Worm (Caenorhabditis elegans): Measurements from ENCODE around the gene drp-1.

Gene drp-1

DNA sequence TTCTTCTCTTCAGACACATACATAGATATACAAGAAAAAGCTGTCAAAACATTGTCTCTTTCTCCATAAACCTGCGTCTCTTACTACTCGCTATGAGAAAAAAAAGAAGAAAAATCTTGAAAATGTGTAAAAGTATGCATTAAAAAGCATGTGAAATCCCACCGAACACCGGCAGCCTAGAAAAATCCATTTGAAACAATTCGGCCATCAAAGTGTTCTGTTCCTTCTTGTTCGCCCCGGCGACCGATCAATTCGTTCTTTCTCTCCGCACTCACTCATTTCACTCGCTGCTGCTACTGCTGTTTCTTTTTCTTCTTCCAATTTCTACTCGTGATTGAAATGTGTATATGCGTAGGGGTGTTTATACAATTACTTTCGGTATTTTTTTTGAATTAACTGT, 10.6 kb downstream of the drp-1 start (continued):
- TF ChIP-seq lsy-2 (tag; optimal IDR thresholded peaks at IDR 0.05) (peak in 1 of 2 experiments; percentile 71), ces-1 (GFP tag; optimal IDR thresholded peaks at IDR 0.05) (no peak), ztf-11 (tag; optimal IDR thresholded peaks at IDR 0.05) (no peak), mep-1 (tag; optimal IDR thresholded peaks at IDR 0.05) (peak; percentile 47), zfp-3 (GFP tag; conservative IDR thresholded peaks at IDR 0.05) (no peak), nhr-11 (tag; optimal IDR thresholded peaks at IDR 0.05) (peak; percentile 16), hlh-30 (tag; optimal IDR thresholded peaks at IDR 0.05; ENCODE audit: insufficient read depth) (peak; percentile 78), hmg-1.1 (GFP tag; IDR thresholded peaks at IDR 0.05) (peak; percentile 33; the same call in 1 of the 2 replicates), zag-1 (tag; optimal IDR thresholded peaks at IDR 0.05) (no peak), dve-1 (tag; optimal IDR thresholded peaks at IDR 0.05; ENCODE audit: insufficient read depth) (peak; percentile 65), unc-130 (GFP tag; optimal IDR thresholded peaks at IDR 0.05) (no peak), vab-7 (GFP tag; IDR thresholded peaks at IDR 0.05) (no peak), rbr-2 (tag; optimal IDR thresholded peaks at IDR 0.05) (peak; percentile 50), tra-1 (GFP tag; IDR thresholded peaks at IDR 0.05) (peak; percentile 45; the same call in 1 of the 2 replicates), mdl-1 (tag; optimal IDR thresholded peaks at IDR 0.05) (peak in 1 of 2 experiments; percentile 85), dmd-6 (GFP tag; IDR thresholded peaks at IDR 0.05) (peak; percentile 41; the same call in 1 of the 2 replicates), ceh-20 (GFP tag; IDR thresholded peaks at IDR 0.05) (0 out of 2 replicates have a peak, but pooled peaks have one; percentile 9), nhr-102 (tag; optimal IDR thresholded peaks at IDR 0.05) (no peak), sdz-12 (GFP tag; optimal IDR thresholded peaks at IDR 0.05) (no peak), mes-2 (tag; optimal IDR thresholded peaks at IDR 0.05; ENCODE audit: poor library complexity, severe bottlenecking) (peak; percentile 90), F26F4.8 (GFP tag; conservative IDR thresholded peaks at IDR 0.05) (no peak), aha-1 (tag) (peak; percentile 81), dmd-9 (GFP tag; IDR thresholded peaks at IDR 0.05) (no peak), egl-43 (GFP tag; IDR thresholded peaks at IDR 0.05) (no peak), nhr-77 (tag; optimal IDR thresholded peaks at IDR 0.05) (peak; percentile 50), cey-2 (tag; optimal IDR thresholded peaks at IDR 0.05; ENCODE audit: borderline replicate concordance, insufficient read depth) (peak; percentile 26), fkh-10 (GFP tag; optimal IDR thresholded peaks at IDR 0.05) (peak; percentile 49), tag-97 (GFP tag; IDR thresholded peaks at IDR 0.05) (no peak)

ce11 chrIV:5550676-5551184, 12.4 kb downstream of the drp-1 start, which contains the start of gene ari-2:
Gene ari-2, plus strand, starts transcription at chrIV:5551134.
- TF ChIP-seq hlh-11 (tag; optimal IDR thresholded peaks at IDR 0.05) (peak; percentile 7), lin-38 (GFP tag; IDR thresholded peaks at IDR 0.05) (peak; percentile 39; the same call in 1 of the 2 replicates), ZK546.5 (tag; optimal IDR thresholded peaks at IDR 0.05) (no peak), hmg-1.1 (GFP tag; IDR thresholded peaks at IDR 0.05) (peak; percentile 75), lsy-2 (tag; optimal IDR thresholded peaks at IDR 0.05) (peak in 1 of 2 experiments; percentile 39), nhr-11 (tag; optimal IDR thresholded peaks at IDR 0.05) (no peak), tra-1 (GFP tag; IDR thresholded peaks at IDR 0.05) (no peak), hlh-30 (tag; optimal IDR thresholded peaks at IDR 0.05; ENCODE audit: insufficient read depth) (peak; percentile 5), nhr-10 (tag; optimal IDR thresholded peaks at IDR 0.05) (no peak), jun-1 (tag; optimal IDR thresholded peaks at IDR 0.05) (no peak)

- TF ChIP-seq nhr-111 (GFP tag; optimal IDR thresholded peaks at IDR 0.05) (no peak), nhr-102 (tag; optimal IDR thresholded peaks at IDR 0.05) (no peak), unc-62 (GFP tag; optimal IDR thresholded peaks at IDR 0.05 in 1 of 2) (peak in 1 of 2 experiments; percentile 95), unc-62 (tag; optimal IDR thresholded peaks at IDR 0.05) (no peak), F49E8.2 (tag; optimal IDR thresholded peaks at IDR 0.05; ENCODE audit: borderline replicate concordance) (no peak)
These were observed 15.9 kb downstream of the drp-1 start for ce11 chrIV:5554168-5554567.
